Fruit fly (Drosophila melanogaster): ENCODE data around the gene ppk19.

- TF ChIP-seq CTCF (optimal IDR thresholded peaks at IDR 0.05) (no peak), CG8478 (optimal IDR thresholded peaks at IDR 0.05) (no peak)
Observed at dm6 chr3R:29675333-29675732, 3.1 kb downstream of the ppk19 start, which contains the start of the genes Bub3 and Cap-D2.

Measured in S2 (cell line).